Worm (Caenorhabditis elegans) whole organism, late embryonic: ENCODE results near the gene yif-1.

Experiments used
- C08G9.2 ChIP-seq: sonication (generic microtip); optimal IDR thresholded peaks from 2 replicates; lab custom pipeline; 2016; ENCODE audit warnings: mild to moderate bottlenecking, missing genetic modification characterization, moderate library complexity, missing compliant biosample characterization
- C38D4.7 ChIP-seq: fragments of 200-800 bp; sonication (Bioruptor generic); optimal IDR thresholded peaks from 2 replicates; lab custom pipeline; 2018; ENCODE audit warnings: mild to moderate bottlenecking, missing genetic modification characterization, moderate library complexity, missing compliant biosample characterization
- F13H6.1 ChIP-seq: sonication (generic microtip); optimal IDR thresholded peaks from 2 replicates; lab custom pipeline; 2016; ENCODE audit warnings: missing genetic modification characterization, missing compliant biosample characterization
- K02D7.2 ChIP-seq: sonication (generic microtip); optimal IDR thresholded peaks from 2 replicates; lab custom pipeline; 2017; ENCODE audit warnings: mild to moderate bottlenecking, missing genetic modification characterization, missing compliant biosample characterization
- K09A11.1 ChIP-seq: sonication (generic microtip); optimal IDR thresholded peaks from 2 replicates; lab custom pipeline; 2017; ENCODE audit warnings: antibody characterized with exemption, mild to moderate bottlenecking, missing genetic modification characterization, missing compliant biosample characterization; ENCODE audit not compliant: insufficient read depth
- Y22D7AL.16 ChIP-seq: sonication (generic microtip); optimal IDR thresholded peaks from 2 replicates; lab custom pipeline; 2016; ENCODE audit warnings: missing genetic modification characterization, missing compliant biosample characterization
- ahr-1 ChIP-seq: sonication (generic microtip); optimal IDR thresholded peaks from 2 replicates; lab custom pipeline; 2016; ENCODE audit warnings: missing genetic modification characterization, missing compliant biosample characterization
- ceh-14 ChIP-seq: sonication (generic microtip); optimal IDR thresholded peaks from 2 replicates; lab custom pipeline; 2016; ENCODE audit warnings: missing genotype, missing genetic modification characterization, missing compliant biosample characterization
- ceh-19 ChIP-seq: fragments of 200-800 bp; sonication (Bioruptor generic); optimal IDR thresholded peaks from 2 replicates; lab custom pipeline; 2018; ENCODE audit warnings: mild to moderate bottlenecking, missing genetic modification characterization, missing compliant biosample characterization
- ceh-22 ChIP-seq: sonication (generic microtip); optimal IDR thresholded peaks from 2 replicates; lab custom pipeline; 2017; ENCODE audit warnings: missing biosample characterization, missing genetic modification characterization
- ceh-30 ChIP-seq: fragments of 150-350 bp; optimal IDR thresholded peaks from 2 replicates; lab custom pipeline; 2014; ENCODE audit warnings: missing biosample characterization, missing genetic modification characterization
- ceh-45 ChIP-seq: fragments of 200-800 bp; sonication (Bioruptor generic); IDR thresholded peaks from 2 replicates; pipeline ENCODE4 v1.3.6; 2022; ENCODE audit warnings: missing genetic modification reagents, missing genetic modification characterization, missing compliant biosample characterization
- ceh-48 ChIP-seq: sonication (generic microtip); optimal IDR thresholded peaks from 2 replicates; lab custom pipeline; 2016; ENCODE audit warnings: missing genetic modification characterization, inconsistent platforms, missing compliant biosample characterization
- ceh-6 ChIP-seq: fragments of 200-800 bp; sonication (Bioruptor generic); optimal IDR thresholded peaks from 2 replicates; lab custom pipeline; 2018; ENCODE audit warnings: mild to moderate bottlenecking, missing genetic modification characterization, missing compliant biosample characterization
- elt-2 ChIP-seq: sonication (generic microtip); optimal IDR thresholded peaks from 2 replicates; lab custom pipeline; 2016; ENCODE audit warnings: missing genetic modification reagents, missing genetic modification characterization, missing compliant biosample characterization
- elt-4 ChIP-seq: sonication (generic microtip); optimal IDR thresholded peaks from 2 replicates; lab custom pipeline; 2016; ENCODE audit warnings: missing genetic modification characterization, missing compliant biosample characterization
- eyg-1 ChIP-seq: sonication (generic microtip); optimal IDR thresholded peaks from 2 replicates; lab custom pipeline; 2016; ENCODE audit warnings: missing genotype, missing genetic modification characterization, missing compliant biosample characterization
- fkh-6 ChIP-seq: sonication (generic microtip); optimal IDR thresholded peaks from 2 replicates; lab custom pipeline; 2016; ENCODE audit warnings: missing genetic modification characterization, missing compliant biosample characterization
- gmeb-2 ChIP-seq: sonication (generic microtip); optimal IDR thresholded peaks from 2 replicates; lab custom pipeline; 2016; ENCODE audit warnings: missing genetic modification characterization, inconsistent platforms, missing compliant biosample characterization
- hlh-13 ChIP-seq: fragments of 200-800 bp; sonication (Bioruptor generic); optimal IDR thresholded peaks from 2 replicates; lab custom pipeline; 2018; ENCODE audit warnings: mild to moderate bottlenecking, missing genetic modification characterization, missing compliant biosample characterization
- hlh-6 ChIP-seq: sonication (generic microtip); optimal IDR thresholded peaks from 2 replicates; lab custom pipeline; 2016; ENCODE audit warnings: missing genotype, missing genetic modification characterization, missing compliant biosample characterization
- hlh-8 ChIP-seq: sonication (generic microtip); optimal IDR thresholded peaks from 2 replicates; lab custom pipeline; 2016; ENCODE audit warnings: missing genotype, missing genetic modification characterization, missing compliant biosample characterization
- mec-3 ChIP-seq: sonication (generic microtip); optimal IDR thresholded peaks from 2 replicates; lab custom pipeline; 2016; ENCODE audit warnings: borderline replicate concordance, missing genetic modification characterization, missing compliant biosample characterization
- nfya-1 ChIP-seq: sonication (generic microtip); optimal IDR thresholded peaks from 2 replicates; lab custom pipeline; 2017; ENCODE audit warnings: missing genetic modification characterization, mild to moderate bottlenecking, missing compliant biosample characterization, antibody characterized with exemption, moderate library complexity
- npax-4 ChIP-seq: sonication (generic microtip); optimal IDR thresholded peaks from 2 replicates; lab custom pipeline; 2016; ENCODE audit warnings: missing genetic modification characterization, missing compliant biosample characterization
- pax-1 ChIP-seq: fragments of 150-350 bp; optimal IDR thresholded peaks from 2 replicates; lab custom pipeline; 2014; ENCODE audit warnings: missing biosample characterization, missing genetic modification characterization
- pha-2 ChIP-seq: sonication (generic microtip); optimal IDR thresholded peaks from 2 replicates; lab custom pipeline; 2017; ENCODE audit warnings: mild to moderate bottlenecking, missing genetic modification characterization, missing compliant biosample characterization
- pha-4 ChIP-seq: fragments of 150-350 bp; optimal IDR thresholded peaks from 2 replicates; lab custom pipeline; 2018; ENCODE audit warnings: missing biosample characterization, missing genetic modification reagents, missing genetic modification characterization
- pros-1 ChIP-seq: fragments of 150-350 bp; optimal IDR thresholded peaks from 2 replicates; lab custom pipeline; 2014; ENCODE audit warnings: missing biosample characterization, missing genetic modification reagents, missing genetic modification characterization
- rnt-1 ChIP-seq: sonication (generic microtip); optimal IDR thresholded peaks from 2 replicates; lab custom pipeline; 2016; ENCODE audit warnings: missing genetic modification characterization, missing compliant biosample characterization
- sdc-2 ChIP-seq: sonication (generic microtip); optimal IDR thresholded peaks from 2 replicates; lab custom pipeline; 2016; ENCODE audit warnings: missing genotype, missing genetic modification characterization, missing compliant biosample characterization
- sox-2 ChIP-seq: fragments of 200-800 bp; sonication (Bioruptor generic); IDR thresholded peaks from 2 replicates; pipeline ENCODE4 v1.3.6; 2022; ENCODE audit warnings: missing genetic modification reagents, missing genetic modification characterization, missing compliant biosample characterization
- sox-4 ChIP-seq: sonication (generic microtip); optimal IDR thresholded peaks from 2 replicates; lab custom pipeline; 2017; ENCODE audit warnings: mild to moderate bottlenecking, missing genetic modification characterization, inconsistent platforms, missing compliant biosample characterization
- syd-9 ChIP-seq: sonication (generic microtip); optimal IDR thresholded peaks from 2 replicates; lab custom pipeline; 2016; ENCODE audit warnings: mild to moderate bottlenecking, missing genetic modification characterization, moderate library complexity, missing compliant biosample characterization
- tbx-2 ChIP-seq: sonication (generic microtip); optimal IDR thresholded peaks from 2 replicates; lab custom pipeline; 2016; ENCODE audit warnings: missing genetic modification characterization, missing compliant biosample characterization
- tbx-7 ChIP-seq: sonication (generic microtip); optimal IDR thresholded peaks from 2 replicates; lab custom pipeline; 2016; ENCODE audit warnings: missing genotype, missing genetic modification characterization, missing compliant biosample characterization
- ttx-3 ChIP-seq: sonication (generic microtip); optimal IDR thresholded peaks from 2 replicates; lab custom pipeline; 2016; ENCODE audit warnings: missing genetic modification reagents, missing genetic modification characterization, missing compliant biosample characterization
- unc-3 ChIP-seq, 2 experiments: fragments of 200-800 bp in 1 of 2; sonication (Bioruptor generic) in 1 of 2; sonication (generic microtip) in 1 of 2; conservative IDR thresholded peaks in 1 of 2; optimal IDR thresholded peaks in 1 of 2; 2 replicates each; pipeline versions ENCODE4 v1.3.6 to Lab custom; 2016 to 2022; ENCODE audit warnings: missing compliant biosample characterization in 2 of 2, missing genetic modification characterization in 2 of 2, missing genetic modification reagents in 1 of 2
- unc-55 ChIP-seq: sonication (generic microtip); optimal IDR thresholded peaks from 2 replicates; lab custom pipeline; 2017; ENCODE audit warnings: missing biosample characterization, missing genetic modification reagents, missing genetic modification characterization
- unc-86 ChIP-seq: sonication (generic microtip); optimal IDR thresholded peaks from 2 replicates; lab custom pipeline; 2016; ENCODE audit warnings: missing genetic modification characterization, missing compliant biosample characterization
- zip-5 ChIP-seq: sonication (generic microtip); optimal IDR thresholded peaks from 2 replicates; lab custom pipeline; 2016; ENCODE audit warnings: missing genetic modification characterization, missing compliant biosample characterization
- ztf-16 ChIP-seq: sonication (generic microtip); optimal IDR thresholded peaks from 2 replicates; lab custom pipeline; 2017; ENCODE audit warnings: missing genetic modification characterization, missing compliant biosample characterization

Gene yif-1

DNA sequence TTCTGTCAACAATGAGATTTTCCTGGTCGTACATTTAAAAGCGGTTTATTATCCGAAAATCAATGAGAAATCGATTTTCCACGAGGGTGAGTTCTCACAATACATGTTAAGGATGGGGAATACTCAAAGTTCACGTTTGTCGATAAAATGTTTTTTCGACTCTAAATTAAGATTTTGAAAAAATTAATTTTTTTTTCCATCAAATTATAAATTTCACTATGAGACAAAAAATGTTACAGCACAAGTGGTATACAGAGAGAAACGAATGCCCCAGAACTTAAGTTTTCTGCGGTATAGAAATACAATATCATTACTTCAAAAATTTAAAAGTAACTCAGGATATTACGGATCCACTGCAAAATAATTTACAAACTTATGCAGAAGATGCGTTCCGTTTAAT, 23.5 kb upstream of the yif-1 start, which contains the start of gene R04B5.1:
Gene R04B5.1, minus strand, starts transcription at position 101 of the 400 bp plus-strand sequence.
- TF ChIP-seq ceh-45 (GFP tag; lab: Robert Waterston, UW): no peak
- TF ChIP-seq ceh-48 (tag; lab: Kevin White, UChicago): no peak
- TF ChIP-seq pax-1 (tag; lab: Kevin White, UChicago): no peak
- TF ChIP-seq ahr-1: no peak
- no peak for TF ChIP-seq ztf-16 (tag; lab: Kevin White, UChicago)
- no peak for TF ChIP-seq mec-3
- no peak for TF ChIP-seq K02D7.2 (tag; lab: Kevin White, UChicago)
- TF ChIP-seq gmeb-2 (tag; lab: Kevin White, UChicago): no peak
- no peak for TF ChIP-seq ceh-14
- TF ChIP-seq hlh-6 (tag; lab: Kevin White, UChicago): no peak
- TF ChIP-seq ttx-3: no peak
- TF ChIP-seq ceh-22 (tag; lab: Kevin White, UChicago): no peak
- TF ChIP-seq eyg-1 (tag; lab: Kevin White, UChicago): no peak
- TF ChIP-seq nfya-1 (tag; lab: Kevin White, UChicago): no peak
- TF ChIP-seq sdc-2 (tag; lab: Kevin White, UChicago): no peak
- TF ChIP-seq sox-4: no peak

DNA sequence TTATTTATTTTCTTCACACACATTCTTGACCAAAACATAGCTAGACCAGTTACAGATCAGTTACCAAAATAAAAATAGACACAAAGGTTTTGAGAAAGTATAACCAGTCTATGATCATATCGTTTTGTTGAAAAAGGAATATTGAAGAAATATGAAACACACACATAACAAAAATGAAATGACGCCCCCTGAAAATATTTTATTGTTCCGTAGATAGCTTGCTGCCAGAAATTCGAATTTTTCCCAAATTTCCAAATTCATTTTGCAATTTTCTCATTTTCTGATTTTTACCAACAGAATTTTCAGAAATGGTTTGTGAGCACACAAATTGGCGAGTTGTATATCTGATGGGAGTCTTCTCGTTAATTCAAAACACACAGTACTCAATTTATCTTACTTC, 20.7 kb upstream of the yif-1 start, which contains the start of gene F57A8.7:
Gene F57A8.7, plus strand, starts transcription at position 301 of the 400 bp plus-strand sequence.
- TF ChIP-seq hlh-6 (tag; lab: Kevin White, UChicago) (no peak), C08G9.2 (tag; lab: Kevin White, UChicago) (no peak), unc-86 (tag; lab: Kevin White, UChicago) (no peak), tbx-2 (no peak), syd-9 (no peak), pros-1 (tag; lab: Kevin White, UChicago) (no peak), C38D4.7 (GFP tag; lab: Kevin White, UChicago) (no peak), eyg-1 (tag; lab: Kevin White, UChicago) (no peak)

DNA sequence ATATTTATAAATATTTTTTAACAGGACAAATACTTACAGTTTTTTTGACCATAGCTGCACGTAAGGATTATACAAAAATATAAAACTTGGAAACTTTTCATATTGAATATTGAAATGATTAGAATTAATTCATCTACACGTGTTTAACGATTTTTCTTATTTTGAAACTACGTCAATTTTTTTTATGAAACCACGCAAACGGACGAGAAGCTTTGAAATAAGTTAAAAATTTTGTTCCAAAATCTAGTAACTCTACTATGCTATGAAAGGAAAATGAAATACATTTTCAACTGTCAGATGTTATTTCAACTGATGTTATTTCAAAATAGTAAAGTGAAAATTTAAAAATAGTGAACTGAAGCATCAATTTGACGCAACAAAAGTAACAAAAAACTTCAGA, 19.1 kb upstream of the yif-1 start, which contains the start of gene F57A8.6:
Gene F57A8.6, minus strand, starts transcription at position 101 of the 400 bp plus-strand sequence.
- no peak for TF ChIP-seq npax-4 (tag; lab: Kevin White, UChicago)
- TF ChIP-seq K02D7.2 (tag; lab: Kevin White, UChicago): no peak
- no peak for TF ChIP-seq fkh-6 (tag; lab: Kevin White, UChicago)
- TF ChIP-seq C38D4.7 (GFP tag; lab: Kevin White, UChicago): no peak
- TF ChIP-seq tbx-2: no peak
- no peak for TF ChIP-seq pha-4 (tag; lab: Kevin White, UChicago)
- no peak for TF ChIP-seq elt-2 (tag; lab: Kevin White, UChicago)
- no peak for TF ChIP-seq hlh-13 (GFP tag; lab: Kevin White, UChicago)
- TF ChIP-seq pros-1 (tag; lab: Kevin White, UChicago): no peak
- no peak for TF ChIP-seq unc-55
- TF ChIP-seq K09A11.1: no peak
- TF ChIP-seq hlh-8: no peak
- TF ChIP-seq ahr-1: no peak
- no peak for TF ChIP-seq unc-3 (GFP tag; conservative IDR thresholded peaks at IDR 0.05; lab: Robert Waterston, UW)
- TF ChIP-seq unc-3 (tag; optimal IDR thresholded peaks at IDR 0.05; lab: Kevin White, UChicago): no peak
- no peak for TF ChIP-seq ceh-6 (GFP tag; lab: Kevin White, UChicago)
- no peak for TF ChIP-seq ceh-19 (GFP tag; lab: Kevin White, UChicago)
- TF ChIP-seq, all 69 proteins: peak for 0

DNA sequence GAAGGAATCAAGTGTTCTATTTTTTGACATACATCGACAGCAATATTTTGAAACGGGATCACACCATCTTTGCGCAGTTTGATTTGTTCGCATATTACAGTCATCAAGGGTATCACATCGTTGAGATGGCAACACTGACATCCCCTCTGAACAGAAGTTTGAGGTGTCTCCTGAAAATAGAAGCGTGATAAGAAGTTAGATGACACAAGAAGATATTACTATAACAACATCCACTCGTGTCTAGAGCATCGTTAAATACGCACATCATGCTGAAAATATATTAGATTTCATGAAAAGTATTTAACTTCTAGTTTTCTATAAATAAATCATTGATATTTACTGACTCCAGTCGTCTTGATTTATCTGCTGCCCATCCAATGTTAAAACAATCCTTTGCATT, 18.0 kb upstream of the yif-1 start:
- no peak for TF ChIP-seq sox-2

ce11 chrV:10070541-10070940, 15.8 kb upstream of the yif-1 start, which contains the start of gene nhr-192:
Gene nhr-192, minus strand, starts transcription at chrV:10070641.
- TF ChIP-seq K02D7.2 (tag; lab: Kevin White, UChicago) (no peak), syd-9 (no peak), ceh-30 (tag; lab: Kevin White, UChicago) (no peak), Y22D7AL.16 (tag; lab: Kevin White, UChicago) (no peak), hlh-6 (tag; lab: Kevin White, UChicago) (no peak), sox-2 (no peak), hlh-8 (no peak), K09A11.1 (no peak), ztf-16 (tag; lab: Kevin White, UChicago) (no peak), tbx-7 (no peak), F13H6.1 (tag; lab: Kevin White, UChicago) (no peak), elt-2 (tag; lab: Kevin White, UChicago) (no peak), fkh-6 (tag; lab: Kevin White, UChicago) (no peak), ceh-45 (GFP tag; lab: Robert Waterston, UW) (no peak), zip-5 (tag; lab: Kevin White, UChicago) (no peak), pha-2 (tag; lab: Kevin White, UChicago) (no peak), ahr-1 (no peak), elt-4 (no peak), eyg-1 (tag; lab: Kevin White, UChicago) (no peak), rnt-1 (tag; lab: Kevin White, UChicago) (no peak)
